Worm (Caenorhabditis elegans): Measurements from ENCODE around the gene C50H2.7.
A peak's percentile ranks its signal among the peaks of the same experiment; 100 is the strongest.

The C50H2.7 gene

ce11 chrV:9958654-9959053 is 36.1 kb downstream of the C50H2.7 start:
- no peak for TF ChIP-seq med-1 (GFP tag; optimal IDR thresholded peaks at IDR 0.05; ENCODE audit: insufficient read depth)

ce11 chrV:9960376-9960775 is 37.8 kb downstream of the C50H2.7 start, which contains the start of gene T07C12.10:
TSS of gene T07C12.10 (minus strand) at chrV:9960476.
- TF ChIP-seq ztf-29 (GFP tag; IDR thresholded peaks at IDR 0.05) = no peak
- no peak for TF ChIP-seq klf-2 (GFP tag; conservative IDR thresholded peaks at IDR 0.05)
- TF ChIP-seq T22C8.4 (GFP tag; IDR thresholded peaks at IDR 0.05) = no peak
- TF ChIP-seq ref-1 (GFP tag; conservative IDR thresholded peaks at IDR 0.05) = no peak

- no peak for TF ChIP-seq cog-1 (tag; optimal IDR thresholded peaks at IDR 0.05)
- no peak for TF ChIP-seq ztf-29 (GFP tag; IDR thresholded peaks at IDR 0.05)
- TF ChIP-seq tab-1 (GFP tag; IDR thresholded peaks at IDR 0.05) = no peak
These were observed 39.8 kb downstream of the C50H2.7 start, which contains the start of gene madf-4 for ce11 chrV:9962394-9962793. TSS of gene madf-4 (minus strand) at chrV:9962494.

ce11 chrV:9962916-9963315 is 40.3 kb downstream of the C50H2.7 start:
- TF ChIP-seq ref-1 (GFP tag; conservative IDR thresholded peaks at IDR 0.05) (no peak), flt-1 (GFP tag; IDR thresholded peaks at IDR 0.05) (0 out of 2 replicates have a peak, but pooled peaks have one; percentile 9)

- TF ChIP-seq ref-1 (GFP tag; conservative IDR thresholded peaks at IDR 0.05) (no peak), T22C8.4 (GFP tag; IDR thresholded peaks at IDR 0.05) (no peak), klf-2 (GFP tag; conservative IDR thresholded peaks at IDR 0.05) (no peak), med-1 (GFP tag; optimal IDR thresholded peaks at IDR 0.05; ENCODE audit: insufficient read depth) (no peak), flt-1 (GFP tag; IDR thresholded peaks at IDR 0.05) (no peak), ztf-23 (GFP tag; IDR thresholded peaks at IDR 0.05) (no peak), ztf-29 (GFP tag; IDR thresholded peaks at IDR 0.05) (no peak), cog-1 (tag; optimal IDR thresholded peaks at IDR 0.05) (no peak), tab-1 (GFP tag; IDR thresholded peaks at IDR 0.05) (no peak)
These were observed 41.7 kb downstream of the C50H2.7 start for ce11 chrV:9964152-9964785.

- no peak for TF ChIP-seq med-1 (GFP tag; optimal IDR thresholded peaks at IDR 0.05; ENCODE audit: insufficient read depth)
- TF ChIP-seq klf-2 (GFP tag; conservative IDR thresholded peaks at IDR 0.05) = no peak
- TF ChIP-seq tab-1 (GFP tag; IDR thresholded peaks at IDR 0.05) = no peak
- no peak for TF ChIP-seq ztf-23 (GFP tag; IDR thresholded peaks at IDR 0.05)
- no peak for TF ChIP-seq flt-1 (GFP tag; IDR thresholded peaks at IDR 0.05)
- TF ChIP-seq ref-1 (GFP tag; conservative IDR thresholded peaks at IDR 0.05) = no peak
- TF ChIP-seq ztf-29 (GFP tag; IDR thresholded peaks at IDR 0.05) = no peak
- no peak for TF ChIP-seq cog-1 (tag; optimal IDR thresholded peaks at IDR 0.05)
- TF ChIP-seq T22C8.4 (GFP tag; IDR thresholded peaks at IDR 0.05) = no peak
These were observed 43.3 kb downstream of the C50H2.7 start for ce11 chrV:9965891-9966290.

ce11 chrV:9970119-9970518 is 47.5 kb downstream of the C50H2.7 start:
- TF ChIP-seq ztf-29 (GFP tag; IDR thresholded peaks at IDR 0.05) (peak; percentile 88), T22C8.4 (GFP tag; IDR thresholded peaks at IDR 0.05) (peak; percentile 92), flt-1 (GFP tag; IDR thresholded peaks at IDR 0.05) (peak; percentile 97), med-1 (GFP tag; optimal IDR thresholded peaks at IDR 0.05; ENCODE audit: insufficient read depth) (peak; percentile 70), cog-1 (tag; optimal IDR thresholded peaks at IDR 0.05) (peak; percentile 85), ref-1 (GFP tag; conservative IDR thresholded peaks at IDR 0.05) (peak; percentile 87), klf-2 (GFP tag; conservative IDR thresholded peaks at IDR 0.05) (peak; percentile 95), tab-1 (GFP tag; IDR thresholded peaks at IDR 0.05) (peak; percentile 96), ztf-23 (GFP tag; IDR thresholded peaks at IDR 0.05) (peak; percentile 97)
